Worm (Caenorhabditis elegans) whole organism, mixed stage, embryonic: Measurements from ENCODE around the gene cox-10.

ENCODE experiments used
- M03D4.4 ChIP-seq: sonication (generic microtip); optimal IDR thresholded peaks from 2 replicates; lab custom pipeline; 2017; ENCODE audit warnings: mild to moderate bottlenecking, missing genetic modification characterization, missing compliant biosample characterization
- bed-3 ChIP-seq: fragments of 200-800 bp; sonication (Bioruptor generic); optimal IDR thresholded peaks from 3 replicates; lab custom pipeline; 2018; ENCODE audit warnings: mild to moderate bottlenecking, missing genetic modification characterization, moderate library complexity, missing compliant biosample characterization
- blmp-1 ChIP-seq: fragments of 150-350 bp; optimal IDR thresholded peaks from 2 replicates; lab custom pipeline; 2014; ENCODE audit warnings: missing biosample characterization, missing genetic modification characterization
- ceh-39 ChIP-seq: fragments of 150-350 bp; optimal IDR thresholded peaks from 2 replicates; lab custom pipeline; 2014; ENCODE audit warnings: missing biosample characterization, missing genetic modification characterization
- ceh-43 ChIP-seq: fragments of 200-800 bp; sonication (Bioruptor generic); optimal IDR thresholded peaks from 2 replicates; lab custom pipeline; 2018; ENCODE audit warnings: mild to moderate bottlenecking, missing genetic modification characterization, moderate library complexity, missing compliant biosample characterization
- ceh-83 ChIP-seq: fragments of 200-800 bp; sonication (Bioruptor generic); optimal IDR thresholded peaks from 2 replicates; lab custom pipeline; 2018; ENCODE audit warnings: mild to moderate bottlenecking, missing genetic modification characterization, missing compliant biosample characterization
- ces-1 ChIP-seq: fragments of 150-350 bp; optimal IDR thresholded peaks from 2 replicates; lab custom pipeline; 2014; ENCODE audit warnings: missing biosample characterization, missing genetic modification reagents, missing genetic modification characterization
- cnd-1 ChIP-seq: fragments of 200-800 bp; sonication (Bioruptor generic); optimal IDR thresholded peaks from 2 replicates; lab custom pipeline; 2018; ENCODE audit warnings: mild to moderate bottlenecking, missing genetic modification characterization, missing compliant biosample characterization
- drap-1 ChIP-seq: fragments of 200-800 bp; sonication (Bioruptor generic); optimal IDR thresholded peaks from 3 replicates; lab custom pipeline; 2018; ENCODE audit warnings: mild to moderate bottlenecking, missing genetic modification characterization, missing compliant biosample characterization
- elt-3 ChIP-seq: fragments of 150-350 bp; optimal IDR thresholded peaks from 2 replicates; lab custom pipeline; 2014; ENCODE audit warnings: missing biosample characterization, missing genetic modification characterization
- flh-1 ChIP-seq: fragments of 200-800 bp; sonication (Bioruptor generic); optimal IDR thresholded peaks from 2 replicates; lab custom pipeline; 2018; ENCODE audit warnings: mild to moderate bottlenecking, missing genetic modification characterization, moderate library complexity, missing compliant biosample characterization
- ham-2 ChIP-seq: fragments of 200-800 bp; sonication (Bioruptor generic); optimal IDR thresholded peaks from 2 replicates; lab custom pipeline; 2018; ENCODE audit warnings: mild to moderate bottlenecking, missing genetic modification characterization, missing compliant biosample characterization
- hlh-1 ChIP-seq: fragments of 150-350 bp; optimal IDR thresholded peaks from 2 replicates; lab custom pipeline; 2014; ENCODE audit warnings: missing biosample characterization, missing genetic modification reagents, missing genetic modification characterization
- lin-32 ChIP-seq: fragments of 200-800 bp; sonication (Bioruptor generic); optimal IDR thresholded peaks from 2 replicates; lab custom pipeline; 2018; ENCODE audit warnings: mild to moderate bottlenecking, missing genetic modification characterization, missing compliant biosample characterization
- lsy-2 ChIP-seq: fragments of 150-350 bp; optimal IDR thresholded peaks from 2 replicates; lab custom pipeline; 2014; ENCODE audit warnings: missing biosample characterization, missing genetic modification characterization
- mab-5 ChIP-seq: fragments of 150-350 bp; optimal IDR thresholded peaks from 2 replicates; lab custom pipeline; 2014; ENCODE audit warnings: missing biosample characterization, missing genetic modification characterization
- mep-1 ChIP-seq: fragments of 150-350 bp; optimal IDR thresholded peaks from 2 replicates; lab custom pipeline; 2017; ENCODE audit warnings: missing biosample characterization, missing genetic modification reagents, missing genetic modification characterization, inconsistent platforms
- mls-2 ChIP-seq: sonication (generic microtip); optimal IDR thresholded peaks from 2 replicates; lab custom pipeline; 2016; ENCODE audit warnings: mild to moderate bottlenecking, missing genetic modification characterization, moderate library complexity, missing compliant biosample characterization
- nhr-12 ChIP-seq: fragments of 150-350 bp; optimal IDR thresholded peaks from 2 replicates; lab custom pipeline; 2014; ENCODE audit warnings: missing biosample characterization, missing genetic modification characterization
- nhr-2 ChIP-seq: fragments of 150-350 bp; optimal IDR thresholded peaks from 2 replicates; lab custom pipeline; 2014; ENCODE audit warnings: missing biosample characterization, missing genetic modification characterization
- nhr-237 ChIP-seq: fragments of 150-350 bp; optimal IDR thresholded peaks from 2 replicates; lab custom pipeline; 2014; ENCODE audit warnings: missing biosample characterization, missing genetic modification characterization
- nhr-76 ChIP-seq: sonication (generic microtip); optimal IDR thresholded peaks from 2 replicates; lab custom pipeline; 2017; ENCODE audit warnings: missing biosample characterization, missing genetic modification characterization
- pha-4 ChIP-seq: fragments of 150-350 bp; optimal IDR thresholded peaks from 2 replicates; lab custom pipeline; 2018; ENCODE audit warnings: missing biosample characterization, missing genetic modification reagents, missing genetic modification characterization
- sem-2 ChIP-seq: fragments of 200-800 bp; sonication (Bioruptor generic); optimal IDR thresholded peaks from 2 replicates; lab custom pipeline; 2018; ENCODE audit warnings: mild to moderate bottlenecking, missing genetic modification characterization, missing compliant biosample characterization
- snpc-4 ChIP-seq: fragments of 150-350 bp; optimal IDR thresholded peaks from 2 replicates; lab custom pipeline; 2014; ENCODE audit warnings: missing biosample characterization, missing genetic modification characterization
- sptf-1 ChIP-seq: sonication (generic microtip); optimal IDR thresholded peaks from 2 replicates; lab custom pipeline; 2017; ENCODE audit warnings: mild to moderate bottlenecking, missing genetic modification characterization, moderate library complexity, missing compliant biosample characterization
- tbx-8 ChIP-seq: fragments of 200-800 bp; sonication (Bioruptor generic); optimal IDR thresholded peaks from 2 replicates; lab custom pipeline; 2018; ENCODE audit warnings: mild to moderate bottlenecking, missing genetic modification characterization, moderate library complexity, missing compliant biosample characterization
- unc-120 ChIP-seq: sonication (generic microtip); optimal IDR thresholded peaks from 2 replicates; lab custom pipeline; 2017; ENCODE audit warnings: missing genetic modification characterization, missing compliant biosample characterization; ENCODE audit not compliant: poor library complexity, severe bottlenecking
- unc-62 ChIP-seq: fragments of 150-350 bp; optimal IDR thresholded peaks from 2 replicates; lab custom pipeline; 2014; ENCODE audit warnings: missing biosample characterization, missing genetic modification reagents, missing genetic modification characterization
- zip-8 ChIP-seq: fragments of 150-350 bp; optimal IDR thresholded peaks from 2 replicates; lab custom pipeline; 2014; ENCODE audit warnings: missing biosample characterization, missing genetic modification characterization

Gene cox-10

ce11 chrII:12711490-12711889 is 31.7 kb downstream of the cox-10 start:
- TF ChIP-seq ces-1 (GFP tag; lab: Kevin White, UChicago) (peak; percentile 86), lsy-2 (tag; lab: Kevin White, UChicago) (no peak)
- TF ChIP-seq, all 35 proteins: peak for 1

ce11 chrII:12715757-12716350 is 36.1 kb downstream of the cox-10 start:
- TF ChIP-seq ham-2 (GFP tag; lab: Kevin White, UChicago) (no peak), mep-1 (tag; lab: Kevin White, UChicago) (no peak)

- TF ChIP-seq lsy-2 (tag; lab: Kevin White, UChicago) (no peak), nhr-2 (tag; lab: Kevin White, UChicago) (no peak), mab-5 (tag; lab: Kevin White, UChicago) (no peak), bed-3 (no peak), M03D4.4 (tag; lab: Kevin White, UChicago) (no peak), nhr-76 (tag; lab: Kevin White, UChicago) (no peak), sem-2 (no peak), elt-3 (no peak), zip-8 (tag; lab: Kevin White, UChicago) (no peak), ceh-39 (no peak), lin-32 (GFP tag; lab: Kevin White, UChicago) (no peak), nhr-237 (tag; lab: Kevin White, UChicago) (no peak), sptf-1 (no peak), cnd-1 (tag; lab: Kevin White, UChicago) (no peak), nhr-12 (tag; lab: Kevin White, UChicago) (no peak), ceh-43 (GFP tag; lab: Kevin White, UChicago) (no peak), mls-2 (tag; lab: Kevin White, UChicago) (no peak)
These were observed 42.3 kb downstream of the cox-10 start for ce11 chrII:12722049-12722448.

- TF ChIP-seq blmp-1 (tag; lab: Kevin White, UChicago) (no peak), ceh-83 (no peak), tbx-8 (no peak), unc-62 (GFP tag; lab: Kevin White, UChicago) (no peak), nhr-12 (tag; lab: Kevin White, UChicago) (no peak), ham-2 (GFP tag; lab: Kevin White, UChicago) (no peak), nhr-76 (tag; lab: Kevin White, UChicago) (no peak), mep-1 (tag; lab: Kevin White, UChicago) (no peak)
These were observed 43.0 kb downstream of the cox-10 start for ce11 chrII:12722685-12723287.

ce11 chrII:12726704-12727103 is 47.0 kb downstream of the cox-10 start:
- TF ChIP-seq lsy-2 (tag; lab: Kevin White, UChicago) (no peak), sptf-1 (no peak), nhr-76 (tag; lab: Kevin White, UChicago) (no peak), bed-3 (no peak), snpc-4 (no peak), unc-120 (no peak), nhr-2 (tag; lab: Kevin White, UChicago) (no peak), pha-4 (no peak), blmp-1 (tag; lab: Kevin White, UChicago) (no peak), hlh-1 (tag; lab: Kevin White, UChicago) (no peak), zip-8 (tag; lab: Kevin White, UChicago) (no peak), sem-2 (no peak), drap-1 (GFP tag; lab: Kevin White, UChicago) (no peak)

ce11 chrII:12727871-12728270 is 48.1 kb downstream of the cox-10 start:
- TF ChIP-seq mab-5 (tag; lab: Kevin White, UChicago) (no peak), flh-1 (GFP tag; lab: Kevin White, UChicago) (no peak), elt-3 (no peak), sptf-1 (no peak), nhr-76 (tag; lab: Kevin White, UChicago) (no peak), unc-120 (no peak), hlh-1 (tag; lab: Kevin White, UChicago) (no peak), pha-4 (no peak), ceh-83 (no peak)
